Worm (Caenorhabditis elegans) whole organism, L1 larva: ENCODE measurements around the gene F10E9.12.

Experiments used
- Y116A8C.19 ChIP-seq: sonication (generic microtip); optimal IDR thresholded peaks from 2 replicates; lab custom pipeline; 2016; ENCODE audit warnings: missing compliant biosample characterization, missing genetic modification characterization, borderline replicate concordance
- efl-1 ChIP-seq, 4 experiments: fragments of 150-350 bp; optimal IDR thresholded peaks in 3 of 4; peaks in 1 of 4; 1 replicate in 1 of 4; 2 replicates in 3 of 4; lab custom pipeline; 2014; ENCODE audit warnings: missing biosample characterization in 2 of 4, missing genetic modification characterization in 2 of 4, missing genetic modification reagents in 2 of 4
- jun-1 ChIP-seq: fragments of 150-350 bp; optimal IDR thresholded peaks from 2 replicates; lab custom pipeline; 2014; ENCODE audit warnings: missing biosample characterization, missing genetic modification reagents, missing genetic modification characterization
- snpc-4 ChIP-seq: fragments of 150-350 bp; optimal IDR thresholded peaks from 2 replicates; lab custom pipeline; 2014; ENCODE audit warnings: missing biosample characterization, missing genetic modification characterization
- snu-23 ChIP-seq: sonication (generic microtip); optimal IDR thresholded peaks from 2 replicates; lab custom pipeline; 2016; ENCODE audit warnings: missing genetic modification characterization, missing compliant biosample characterization
- sox-4 ChIP-seq: sonication (generic microtip); optimal IDR thresholded peaks from 2 replicates; lab custom pipeline; 2016; ENCODE audit warnings: missing genetic modification characterization, missing compliant biosample characterization
- unc-62 ChIP-seq: fragments of 150-350 bp; optimal IDR thresholded peaks from 2 replicates; lab custom pipeline; 2014; ENCODE audit warnings: missing biosample characterization, missing genetic modification reagents, missing genetic modification characterization
- zag-1 ChIP-seq: fragments of 150-350 bp; optimal IDR thresholded peaks from 2 replicates; lab custom pipeline; 2014; ENCODE audit warnings: missing biosample characterization, missing genetic modification characterization
- ztf-4 ChIP-seq: fragments of 150-350 bp; optimal IDR thresholded peaks from 2 replicates; lab custom pipeline; 2014; ENCODE audit warnings: missing biosample characterization, missing genetic modification characterization

ce11 chrIII:8368619-8369018, 44.3 kb downstream of the F10E9.12 start, which contains the start of gene R05D3.9:
- TF ChIP-seq snpc-4 (tag; lab: Kevin White, UChicago): no peak
- no peak for TF ChIP-seq zag-1 (tag; lab: Kevin White, UChicago)
- TF ChIP-seq unc-62 (GFP tag; lab: Kevin White, UChicago): no peak
- TF ChIP-seq snu-23 (GFP tag; lab: Kevin White, UChicago): no peak
- no peak for TF ChIP-seq efl-1 (optimal IDR thresholded peaks at IDR 0.05; lab: Kevin White, UChicago)
- TF ChIP-seq efl-1 (GFP tag; optimal IDR thresholded peaks at IDR 0.05 in 1 of 2; lab: Kevin White, UChicago): peak in 1 of 2 experiments; percentile 6
- no peak for TF ChIP-seq jun-1
- TF ChIP-seq Y116A8C.19: no peak
- no peak for TF ChIP-seq sox-4
- no peak for TF ChIP-seq ztf-4 (tag; lab: Kevin White, UChicago)
